Worm (Caenorhabditis elegans) whole organism, early embryonic: ENCODE measurements around the gene gst-39.

ENCODE experiments used
- ama-1 ChIP-seq: fragments of 150-350 bp; optimal IDR thresholded peaks from 2 replicates; lab custom pipeline; 2014
- ceh-13 ChIP-seq: fragments of 200-800 bp; sonication (Bioruptor generic); optimal IDR thresholded peaks from 2 replicates; lab custom pipeline; 2018; ENCODE audit warnings: mild to moderate bottlenecking, missing genetic modification characterization, missing compliant biosample characterization
- ets-7 ChIP-seq: sonication (generic microtip); optimal IDR thresholded peaks from 2 replicates; lab custom pipeline; 2016; ENCODE audit warnings: missing genotype, missing genetic modification characterization, missing compliant biosample characterization
- flt-1 ChIP-seq: fragments of 200-800 bp; sonication (Bioruptor generic); IDR thresholded peaks from 2 replicates; pipeline ENCODE4 v1.3.6; 2022; ENCODE audit warnings: missing genetic modification characterization, missing compliant biosample characterization
- hmg-4 ChIP-seq: fragments of 200-800 bp; sonication (Bioruptor generic); optimal IDR thresholded peaks from 2 replicates; lab custom pipeline; 2018; ENCODE audit warnings: mild to moderate bottlenecking, missing genetic modification characterization, missing compliant biosample characterization
- tbx-37 ChIP-seq: fragments of 200-800 bp; sonication (Bioruptor generic); conservative IDR thresholded peaks from 2 replicates; pipeline ENCODE4 v1.3.6; 2022; ENCODE audit warnings: missing genetic modification reagents, missing genetic modification characterization, missing compliant biosample characterization
- tra-4 ChIP-seq: sonication (generic microtip); optimal IDR thresholded peaks from 2 replicates; lab custom pipeline; 2017; ENCODE audit warnings: missing genetic modification characterization, missing compliant biosample characterization

DNA sequence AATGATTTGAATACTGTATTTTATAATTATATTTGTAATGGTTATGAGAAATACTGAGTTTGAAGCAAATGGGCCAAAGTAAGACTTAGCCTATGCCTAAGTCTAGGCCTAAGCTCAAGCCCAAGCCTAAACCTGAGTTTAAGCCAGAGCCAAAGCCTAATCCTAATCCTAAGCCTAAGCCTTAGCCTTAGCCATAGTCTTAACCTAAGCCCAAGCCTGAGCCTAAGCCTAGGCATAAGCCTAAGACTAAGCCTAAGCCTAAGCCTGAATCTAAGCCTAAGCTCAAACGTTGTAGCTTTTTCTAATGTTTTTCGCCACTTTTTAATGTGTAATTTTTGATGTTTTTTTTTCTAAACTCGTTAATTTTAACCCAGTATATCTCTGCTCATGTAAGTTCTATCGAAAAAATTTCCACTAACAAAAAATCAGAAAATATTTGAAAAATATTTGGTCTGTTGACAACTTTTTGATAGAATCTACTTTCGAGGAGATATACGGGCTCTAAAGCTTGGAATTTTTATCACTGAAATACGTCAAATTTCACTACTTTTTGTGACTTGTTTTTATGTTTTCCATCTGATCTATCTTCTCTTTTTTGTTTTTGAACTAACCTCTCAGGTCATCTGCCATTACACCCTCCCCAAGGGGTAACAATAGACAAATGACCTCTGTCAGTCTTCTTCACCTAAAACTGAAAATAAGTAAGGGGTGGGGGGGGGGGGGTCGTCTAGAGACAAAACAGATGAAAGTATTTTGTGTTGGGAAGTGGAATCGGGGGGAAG is 32.5 kb upstream of the gst-39 start:
- TF ChIP-seq tra-4 (tag; lab: Kevin White, UChicago) = no peak
- TF ChIP-seq hmg-4 = no peak
- no peak for TF ChIP-seq ama-1 (lab: Kevin White, UChicago)
- TF ChIP-seq ceh-13 (GFP tag; lab: Kevin White, UChicago) = no peak
- TF ChIP-seq tbx-37 = no peak
- no peak for TF ChIP-seq ets-7
- no peak for TF ChIP-seq flt-1 (GFP tag; lab: Robert Waterston, UW)
